Fruit fly (Drosophila melanogaster) whole organism, embryonic: ENCODE data around the gene CG5921.

ENCODE experiments used
- Atf3 ChIP-seq: fragments of 200-800 bp; sonication (Bioruptor generic); optimal IDR thresholded peaks from 3 replicates; lab custom pipeline; 2016; ENCODE audit warnings: missing biosample characterization, missing genetic modification characterization
- Atf6 ChIP-seq: fragments of 200-800 bp; sonication (Bioruptor generic); IDR thresholded peaks from 2 replicates; pipeline ENCODE4 v1.3.6; 2022; ENCODE audit warnings: missing biosample characterization, missing genetic modification characterization
- Bdp1 ChIP-seq: fragments of 200-800 bp; sonication (Bioruptor generic); optimal IDR thresholded peaks from 3 replicates; lab custom pipeline; 2016; ENCODE audit warnings: missing biosample characterization, missing genetic modification characterization
- CG10654 ChIP-seq: fragments of 200-800 bp; sonication (Bioruptor generic); optimal IDR thresholded peaks from 2 replicates; lab custom pipeline; 2016; ENCODE audit warnings: missing biosample characterization, missing genetic modification characterization
- CG10979 ChIP-seq: fragments of 200-800 bp; sonication (Bioruptor generic); optimal IDR thresholded peaks from 2 replicates; lab custom pipeline; 2018; ENCODE audit warnings: missing biosample characterization, mild to moderate bottlenecking, missing genetic modification characterization, moderate library complexity
- CG11093 ChIP-seq: fragments of 200-800 bp; sonication (Bioruptor generic); IDR thresholded peaks from 3 replicates; pipeline ENCODE4 v1.3.6; 2022; ENCODE audit warnings: missing biosample characterization, missing genetic modification characterization
- CG11247 ChIP-seq: fragments of 200-800 bp; sonication (Bioruptor generic); IDR thresholded peaks from 2 replicates; pipeline ENCODE4 v1.3.6; 2022; ENCODE audit warnings: missing biosample characterization, missing genetic modification characterization
- CG12071 ChIP-seq: fragments of 200-800 bp; sonication (Bioruptor generic); optimal IDR thresholded peaks from 3 replicates; lab custom pipeline; 2018; ENCODE audit warnings: missing biosample characterization, mild to moderate bottlenecking, missing genetic modification characterization
- CG12236 ChIP-seq: fragments of 200-800 bp; sonication (Bioruptor generic); optimal IDR thresholded peaks from 2 replicates; lab custom pipeline; 2016; ENCODE audit warnings: missing biosample characterization, missing genetic modification characterization
- CG13894 ChIP-seq: fragments of 200-800 bp; sonication (Bioruptor generic); optimal IDR thresholded peaks from 3 replicates; lab custom pipeline; 2018; ENCODE audit warnings: missing biosample characterization, mild to moderate bottlenecking, missing genetic modification characterization, moderate library complexity
- CG14965 ChIP-seq: fragments of 200-800 bp; sonication (Bioruptor generic); optimal IDR thresholded peaks from 2 replicates; lab custom pipeline; 2016; ENCODE audit warnings: missing biosample characterization, missing genetic modification characterization, borderline replicate concordance
- CG1602 ChIP-seq: fragments of 200-800 bp; sonication (Bioruptor generic); optimal IDR thresholded peaks from 3 replicates; lab custom pipeline; 2016; ENCODE audit warnings: missing biosample characterization, missing genetic modification characterization
- CG17328 ChIP-seq: fragments of 200-800 bp; sonication (Bioruptor generic); IDR thresholded peaks from 2 replicates; pipeline ENCODE4 v1.3.6; 2022; ENCODE audit warnings: missing biosample characterization, missing genetic modification characterization
- CG17829 ChIP-seq: fragments of 200-800 bp; optimal IDR thresholded peaks from 2 replicates; lab custom pipeline; 2019; ENCODE audit warnings: missing biosample characterization, mild to moderate bottlenecking, missing genetic modification characterization, moderate library complexity
- CG1792 ChIP-seq: fragments of 200-800 bp; sonication (Bioruptor generic); optimal IDR thresholded peaks from 2 replicates; lab custom pipeline; 2016; ENCODE audit warnings: missing biosample characterization, missing genetic modification characterization
- CG18262 ChIP-seq: fragments of 200-800 bp; optimal IDR thresholded peaks from 3 replicates; lab custom pipeline; 2019; ENCODE audit warnings: missing biosample characterization, mild to moderate bottlenecking, missing genetic modification characterization, moderate library complexity
- CG3163 ChIP-seq: fragments of 200-800 bp; sonication (Bioruptor generic); optimal IDR thresholded peaks from 3 replicates; lab custom pipeline; 2016; ENCODE audit warnings: missing biosample characterization, missing genetic modification characterization
- CG3726 ChIP-seq: fragments of 200-800 bp; sonication (Bioruptor generic); IDR thresholded peaks from 3 replicates; pipeline ENCODE4, ENCODE4 v1.3.6; 2022; ENCODE audit warnings: missing biosample characterization, missing genetic modification characterization
- CG3995 ChIP-seq: fragments of 200-800 bp; sonication (Bioruptor generic); optimal IDR thresholded peaks from 3 replicates; lab custom pipeline; 2016; ENCODE audit warnings: missing biosample characterization, missing genetic modification characterization
- CG4854 ChIP-seq: fragments of 200-800 bp; sonication (Bioruptor generic); optimal IDR thresholded peaks from 2 replicates; lab custom pipeline; 2016; ENCODE audit warnings: missing biosample characterization, missing genetic modification characterization, inconsistent platforms
- CG6654 ChIP-seq: fragments of 200-800 bp; sonication (Bioruptor generic); optimal IDR thresholded peaks from 2 replicates; lab custom pipeline; 2017; ENCODE audit warnings: missing biosample characterization, mild to moderate bottlenecking, missing genetic modification characterization
- CG6683 ChIP-seq: fragments of 200-800 bp; sonication (Bioruptor generic); optimal IDR thresholded peaks from 2 replicates; lab custom pipeline; 2017; ENCODE audit warnings: missing biosample characterization, mild to moderate bottlenecking, missing genetic modification characterization, missing genetic modification reagents
- CG8281 ChIP-seq: fragments of 200-800 bp; sonication (Bioruptor generic); optimal IDR thresholded peaks from 2 replicates; lab custom pipeline; 2018; ENCODE audit warnings: missing biosample characterization, mild to moderate bottlenecking, missing genetic modification characterization, moderate library complexity
- CG9727 ChIP-seq: fragments of 200-800 bp; sonication (Bioruptor generic); optimal IDR thresholded peaks from 3 replicates; lab custom pipeline; 2017; ENCODE audit warnings: missing biosample characterization, mild to moderate bottlenecking, missing genetic modification characterization
- Dbx ChIP-seq: fragments of 200-800 bp; sonication (Bioruptor generic); IDR thresholded peaks from 3 replicates; pipeline ENCODE4 v1.3.6; 2022; ENCODE audit warnings: missing biosample characterization, missing genetic modification characterization
- Eip74EF ChIP-seq, 2 experiments: fragments of 200-800 bp in 1 of 2; fragments of >200 bp in 1 of 2; sonication (Bioruptor generic) in 1 of 2; optimal IDR thresholded peaks; 2 replicates each; lab custom pipeline; 2017 to 2019; ENCODE audit warnings: missing biosample characterization in 2 of 2, missing genetic modification characterization in 2 of 2, mild to moderate bottlenecking in 1 of 2, moderate library complexity in 1 of 2
- Gug ChIP-seq: fragments of 200-800 bp; sonication (Bioruptor generic); IDR thresholded peaks from 4 replicates; pipeline ENCODE4 v1.3.6; 2022; ENCODE audit warnings: missing biosample characterization, missing genetic modification characterization
- Hand ChIP-seq: fragments of 200-800 bp; sonication (Bioruptor generic); optimal IDR thresholded peaks from 2 replicates; lab custom pipeline; 2017; ENCODE audit warnings: mild to moderate bottlenecking, missing biosample characterization, missing genetic modification reagents, missing genetic modification characterization
- Hr39 ChIP-seq: fragments of >200 bp; optimal IDR thresholded peaks from 2 replicates; lab custom pipeline; 2017
- Mes4 ChIP-seq: fragments of 200-800 bp; sonication (Bioruptor generic); optimal IDR thresholded peaks from 2 replicates; lab custom pipeline; 2016; ENCODE audit warnings: missing biosample characterization, missing genetic modification characterization
- NFAT ChIP-seq: fragments of 200-800 bp; sonication (Bioruptor generic); IDR thresholded peaks from 2 replicates; pipeline ENCODE4 v1.3.6; 2022; ENCODE audit warnings: missing biosample characterization, missing genetic modification characterization
- Nf-YA ChIP-seq: fragments of 200-800 bp; sonication (Bioruptor generic); IDR thresholded peaks from 2 replicates; pipeline ENCODE4 v1.3.6; 2022; ENCODE audit warnings: missing biosample characterization, missing genetic modification characterization
- Oaz ChIP-seq: fragments of 200-800 bp; sonication (Bioruptor generic); IDR thresholded peaks from 2 replicates; pipeline ENCODE4 v1.3.6; 2022; ENCODE audit warnings: missing biosample characterization, missing genetic modification characterization
- Taf1 ChIP-seq: fragments of 200-800 bp; sonication (Bioruptor generic); IDR thresholded peaks from 2 replicates; pipeline ENCODE4 v1.3.6; 2022; ENCODE audit warnings: missing biosample characterization, missing genetic modification characterization
- ac ChIP-seq: fragments of 200-800 bp; sonication (Bioruptor generic); optimal IDR thresholded peaks from 3 replicates; lab custom pipeline; 2017; ENCODE audit warnings: missing biosample characterization, mild to moderate bottlenecking, missing genetic modification characterization
- bigmax ChIP-seq: fragments of 200-800 bp; sonication (Bioruptor generic); optimal IDR thresholded peaks from 2 replicates; lab custom pipeline; 2018; ENCODE audit warnings: missing biosample characterization, mild to moderate bottlenecking, missing genetic modification characterization
- eve ChIP-seq, 2 experiments: fragments of >200 bp; optimal IDR thresholded peaks; 2 replicates each; lab custom pipeline; 2017; ENCODE audit warnings: missing biosample characterization in 2 of 2, missing genetic modification characterization in 2 of 2
- lab ChIP-seq: fragments of 200-800 bp; sonication (Bioruptor generic); optimal IDR thresholded peaks from 3 replicates; lab custom pipeline; 2017; ENCODE audit warnings: missing biosample characterization, missing genetic modification characterization, mild to moderate bottlenecking, moderate library complexity, missing genetic modification reagents
- maf-S ChIP-seq: fragments of 200-800 bp; sonication (Bioruptor generic); optimal IDR thresholded peaks from 2 replicates; lab custom pipeline; 2016; ENCODE audit warnings: missing biosample characterization, missing genetic modification characterization
- nerfin-2 ChIP-seq: fragments of 200-800 bp; sonication (Bioruptor generic); IDR thresholded peaks from 2 replicates; pipeline ENCODE4 v1.3.6; 2022; ENCODE audit warnings: missing biosample characterization, missing genetic modification characterization; ENCODE audit not compliant: partially characterized antibody
- onecut ChIP-seq: fragments of 200-800 bp; sonication (Bioruptor generic); IDR thresholded peaks from 2 replicates; pipeline ENCODE4 v1.3.6; 2022; ENCODE audit warnings: missing biosample characterization, missing genetic modification characterization
- org-1 ChIP-seq: fragments of 200-800 bp; sonication (Bioruptor generic); optimal IDR thresholded peaks from 2 replicates; lab custom pipeline; 2017; ENCODE audit warnings: missing biosample characterization, missing genetic modification characterization
- pum ChIP-seq: fragments of 200-800 bp; sonication (Bioruptor generic); optimal IDR thresholded peaks from 2 replicates; lab custom pipeline; 2016; ENCODE audit warnings: missing biosample characterization, missing genetic modification characterization
- ranshi ChIP-seq: fragments of 200-800 bp; sonication (Bioruptor generic); IDR thresholded peaks from 2 replicates; pipeline ENCODE4 v1.3.6; 2022; ENCODE audit warnings: missing biosample characterization, missing genetic modification characterization
- run ChIP-seq: fragments of 200-800 bp; sonication (Bioruptor generic); optimal IDR thresholded peaks from 3 replicates; lab custom pipeline; 2018; ENCODE audit warnings: missing biosample characterization, mild to moderate bottlenecking, missing genetic modification characterization
- sd ChIP-seq: fragments of 200-800 bp; sonication (Bioruptor generic); optimal IDR thresholded peaks from 3 replicates; lab custom pipeline; 2018; ENCODE audit warnings: missing biosample characterization, mild to moderate bottlenecking, missing genetic modification characterization, moderate library complexity
- trh ChIP-seq: fragments of 200-800 bp; sonication (Bioruptor generic); optimal IDR thresholded peaks from 2 replicates; lab custom pipeline; 2016; ENCODE audit warnings: missing biosample characterization, missing genetic modification characterization
- tx ChIP-seq: fragments of 200-800 bp; sonication (Bioruptor generic); optimal IDR thresholded peaks from 2 replicates; lab custom pipeline; 2016; ENCODE audit warnings: missing biosample characterization, missing genetic modification characterization
- wdn ChIP-seq: fragments of 200-800 bp; sonication (Bioruptor generic); IDR thresholded peaks from 2 replicates; pipeline ENCODE4 v1.3.6; 2022; ENCODE audit warnings: missing biosample characterization, missing genetic modification characterization
- zen ChIP-seq: fragments of 200-800 bp; sonication (Bioruptor generic); optimal IDR thresholded peaks from 3 replicates; lab custom pipeline; 2018; ENCODE audit warnings: missing biosample characterization, mild to moderate bottlenecking, missing genetic modification characterization, moderate library complexity

CG5921 gene

dm6 chrX:6037180-6037946 lies 13.3 kb upstream of the CG5921 start, which contains the start of the genes rux and MCTS1 (continued):
- TF ChIP-seq eve (GFP tag; optimal IDR thresholded peaks at IDR 0.05; lab: Kevin White, UChicago) = no peak
- no peak for TF ChIP-seq CG3726 (GFP tag; lab: Robert Waterston, UW)
- no peak for TF ChIP-seq Taf1 (GFP tag; lab: Robert Waterston, UW)
- no peak for TF ChIP-seq CG13894 (tag; lab: Kevin White, UChicago)
- peak; percentile 30 for TF ChIP-seq sd (tag; lab: Kevin White, UChicago)
- no peak for TF ChIP-seq Atf6 (GFP tag; lab: Robert Waterston, UW)
- peak; percentile 25 for TF ChIP-seq CG18262 (tag; lab: Kevin White, UChicago)
- TF ChIP-seq lab (GFP tag; lab: Kevin White, UChicago) = peak; percentile 10
- TF ChIP-seq CG14965 = no peak
- no peak for TF ChIP-seq Eip74EF (GFP tag; optimal IDR thresholded peaks at IDR 0.05; lab: Kevin White, UChicago)
- no peak for TF ChIP-seq CG6654 (GFP tag; lab: Kevin White, UChicago)
- TF ChIP-seq CG6683 = no peak
- TF ChIP-seq run (tag; lab: Kevin White, UChicago) = no peak
- no peak for TF ChIP-seq Atf3 (GFP tag; lab: Kevin White, UChicago)
- peak; percentile 55; the same call in 1 of the 2 replicates for TF ChIP-seq CG11247 (GFP tag; lab: Robert Waterston, UW)
- TF ChIP-seq tx (GFP tag; lab: Kevin White, UChicago) = no peak
- TF ChIP-seq Dbx (GFP tag; lab: Robert Waterston, UW) = peak; percentile 57; the same call in 2 of the 3 replicates
- TF ChIP-seq org-1 (GFP tag; lab: Kevin White, UChicago) = no peak
- peak; percentile 56; the same call in 2 of the 4 replicates for TF ChIP-seq Gug
- peak; percentile 17; the same call in 1 of the 2 replicates for TF ChIP-seq ranshi (GFP tag; lab: Robert Waterston, UW)
- peak; percentile 91 for TF ChIP-seq CG3995
- no peak for TF ChIP-seq Nf-YA
- no peak for TF ChIP-seq CG3163
- peak; percentile 45 for TF ChIP-seq CG9727 (GFP tag; lab: Kevin White, UChicago)
- TF ChIP-seq zen = peak; percentile 17
- TF ChIP-seq CG1602 (GFP tag; lab: Kevin White, UChicago) = no peak
- TF ChIP-seq Bdp1 (GFP tag; lab: Kevin White, UChicago) = no peak
- no peak for TF ChIP-seq CG4854 (GFP tag; lab: Kevin White, UChicago)
- no peak for TF ChIP-seq CG8281 (tag; lab: Kevin White, UChicago)
- no peak for TF ChIP-seq maf-S (GFP tag; lab: Kevin White, UChicago)
- no peak for TF ChIP-seq CG12071 (GFP tag; lab: Kevin White, UChicago)
- no peak for TF ChIP-seq ac
- no peak for TF ChIP-seq onecut
- TF ChIP-seq CG10654 = no peak
- 0 out of 2 replicates have a peak, but pooled peaks have one; percentile 7 for TF ChIP-seq CG17328 (GFP tag; lab: Robert Waterston, UW)
- no peak for TF ChIP-seq Hand
- TF ChIP-seq NFAT (GFP tag; lab: Robert Waterston, UW) = peak; percentile 65
- no peak; the same call in 2 of the 3 replicates for TF ChIP-seq CG11093 (GFP tag; lab: Robert Waterston, UW)
- TF ChIP-seq pum (GFP tag; lab: Kevin White, UChicago) = peak; percentile 53
- no peak for TF ChIP-seq wdn (GFP tag; lab: Robert Waterston, UW)
- TF ChIP-seq trh (GFP tag; lab: Kevin White, UChicago) = no peak
- peak; percentile 92 for TF ChIP-seq nerfin-2 (GFP tag; lab: Robert Waterston, UW)
- no peak for TF ChIP-seq CG12236 (GFP tag; lab: Kevin White, UChicago)
- no peak for TF ChIP-seq Mes4 (GFP tag; lab: Kevin White, UChicago)
- no peak for TF ChIP-seq CG17829 (tag; lab: Kevin White, UChicago)
- TF ChIP-seq Oaz (GFP tag; lab: Robert Waterston, UW) = no peak
- TF ChIP-seq CG10979 (tag; lab: Kevin White, UChicago) = no peak
- no peak for TF ChIP-seq CG1792 (GFP tag; lab: Kevin White, UChicago)
- TF ChIP-seq Hr39 (lab: Kevin White, UChicago) = no peak
- no peak for TF ChIP-seq bigmax (GFP tag; lab: Kevin White, UChicago)
